Worm (Caenorhabditis elegans): ENCODE data around the gene slc-17.7.

DNA sequence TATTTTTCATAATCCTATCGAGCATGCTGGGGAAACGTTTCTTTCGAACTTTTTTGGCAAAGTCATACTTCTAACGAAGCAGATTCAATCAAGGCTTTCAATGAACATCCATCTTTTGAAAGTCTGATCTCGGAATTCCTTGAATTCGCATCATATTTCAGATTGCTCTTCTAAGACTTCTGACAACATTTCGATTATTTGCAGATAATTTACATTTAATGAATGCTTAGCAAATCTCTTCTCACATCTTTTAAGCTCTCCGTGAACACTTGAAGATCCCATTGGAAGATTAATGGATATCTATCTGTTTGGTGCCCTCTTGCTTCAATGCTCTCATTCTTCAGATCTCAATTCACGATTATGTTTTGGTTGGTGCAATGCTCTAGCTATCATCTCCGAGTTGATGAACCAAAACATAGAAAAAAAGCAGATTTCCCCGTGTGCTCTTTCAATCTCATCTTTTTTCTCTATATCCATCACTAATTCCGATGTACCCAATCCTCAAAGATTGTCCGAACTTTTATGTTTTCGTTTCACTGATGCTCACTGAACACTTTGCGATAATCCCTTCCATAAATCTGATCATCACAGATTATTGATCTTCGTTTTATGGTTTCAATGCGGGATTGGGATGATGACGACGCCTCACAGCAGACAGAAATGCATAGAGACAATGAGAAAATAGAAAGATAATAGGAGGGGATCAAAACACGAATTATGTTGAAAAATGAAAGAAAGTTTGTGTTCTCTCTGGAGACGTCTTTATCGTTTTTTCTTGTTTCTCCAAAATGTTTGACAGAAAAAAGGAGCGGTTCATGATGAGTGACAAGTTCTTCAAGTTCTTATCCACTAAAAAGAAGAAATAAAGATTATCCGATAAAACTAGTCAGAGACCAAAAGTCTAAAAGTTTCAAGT, 8.1 kb upstream of the slc-17.7 start:
- TF ChIP-seq nhr-232 (tag; optimal IDR thresholded peaks at IDR 0.05): no peak
- TF ChIP-seq syd-9 (tag; optimal IDR thresholded peaks at IDR 0.05): no peak
- TF ChIP-seq hlh-6 (tag; optimal IDR thresholded peaks at IDR 0.05): no peak
- TF ChIP-seq che-1 (tag; optimal IDR thresholded peaks at IDR 0.05): no peak
- TF ChIP-seq rnt-1 (tag; optimal IDR thresholded peaks at IDR 0.05): no peak
- no peak for TF ChIP-seq pqm-1 (tag; optimal IDR thresholded peaks at IDR 0.05)
- no peak for TF ChIP-seq ets-4 (tag; optimal IDR thresholded peaks at IDR 0.05)
- TF ChIP-seq fkh-10 (GFP tag; optimal IDR thresholded peaks at IDR 0.05): no peak
- no peak for TF ChIP-seq tbx-7 (tag; optimal IDR thresholded peaks at IDR 0.05)
- no peak for TF ChIP-seq unc-3 (GFP tag; conservative IDR thresholded peaks at IDR 0.05)
- TF ChIP-seq unc-3 (tag; optimal IDR thresholded peaks at IDR 0.05): no peak

Measured in whole organism, late embryonic.